Fruit fly (Drosophila melanogaster) whole organism, embryonic: Measurements from ENCODE around the gene CG15534.

Source experiments
- BEAF-32 ChIP-seq: fragments of 200-800 bp; sonication (Bioruptor generic); optimal IDR thresholded peaks from 3 replicates; lab custom pipeline; 2017; ENCODE audit warnings: missing biosample characterization, missing genetic modification characterization, mild to moderate bottlenecking, moderate library complexity, missing genetic modification reagents
- CG10321 ChIP-seq: fragments of 200-800 bp; sonication (Bioruptor generic); IDR thresholded peaks from 2 replicates; pipeline ENCODE4 v1.3.6; 2022; ENCODE audit warnings: missing biosample characterization, missing genetic modification characterization
- CG10543 ChIP-seq: fragments of 200-800 bp; sonication (Bioruptor generic); optimal IDR thresholded peaks from 3 replicates; lab custom pipeline; 2017; ENCODE audit warnings: missing biosample characterization, mild to moderate bottlenecking, missing genetic modification characterization, moderate library complexity
- CG10565 ChIP-seq: fragments of 200-800 bp; sonication (Bioruptor generic); optimal IDR thresholded peaks from 3 replicates; lab custom pipeline; 2016; ENCODE audit warnings: missing biosample characterization, mild to moderate bottlenecking, missing genetic modification characterization
- CG12744 ChIP-seq: fragments of 200-800 bp; sonication (Bioruptor generic); optimal IDR thresholded peaks from 2 replicates; lab custom pipeline; 2016; ENCODE audit warnings: missing biosample characterization, missing genetic modification characterization
- CG2678 ChIP-seq: fragments of 200-800 bp; sonication (Bioruptor generic); optimal IDR thresholded peaks from 3 replicates; lab custom pipeline; 2019; ENCODE audit warnings: missing biosample characterization, mild to moderate bottlenecking, missing genetic modification characterization, moderate library complexity
- CG34224 ChIP-seq: fragments of 200-800 bp; sonication (Bioruptor generic); IDR thresholded peaks from 3 replicates; pipeline ENCODE4 v1.3.6; 2022; ENCODE audit warnings: missing biosample characterization, missing genetic modification characterization; ENCODE audit not compliant: partially characterized antibody
- CG7987 ChIP-seq: fragments of 200-800 bp; sonication (Bioruptor generic); optimal IDR thresholded peaks from 2 replicates; lab custom pipeline; 2018; ENCODE audit warnings: missing biosample characterization, mild to moderate bottlenecking, missing genetic modification characterization, moderate library complexity
- CG8290 ChIP-seq, 3 experiments: fragments of 200-800 bp; sonication (Bioruptor generic); optimal IDR thresholded peaks; 2 replicates each; lab custom pipeline; 2016 to 2019; ENCODE audit warnings: missing biosample characterization in 3 of 3, missing genetic modification characterization in 3 of 3, mild to moderate bottlenecking in 2 of 3, moderate library complexity in 1 of 3
- CG8944 ChIP-seq: fragments of 200-800 bp; sonication (Bioruptor generic); optimal IDR thresholded peaks from 3 replicates; lab custom pipeline; 2016; ENCODE audit warnings: missing biosample characterization, missing genetic modification characterization
- Dref ChIP-seq: fragments of 200-800 bp; sonication (Bioruptor generic); IDR thresholded peaks from 2 replicates; pipeline ENCODE4 v1.3.6; 2022; ENCODE audit warnings: missing biosample characterization, missing genetic modification characterization
- ERR ChIP-seq: fragments of 200-800 bp; sonication (Bioruptor generic); optimal IDR thresholded peaks from 2 replicates; lab custom pipeline; 2016; ENCODE audit warnings: missing biosample characterization, missing genetic modification characterization
- Ets97D ChIP-seq: fragments of 200-800 bp; sonication (Bioruptor generic); optimal IDR thresholded peaks from 3 replicates; lab custom pipeline; 2016; ENCODE audit warnings: missing biosample characterization, missing genetic modification characterization
- Fer1 ChIP-seq: fragments of 200-800 bp; sonication (Bioruptor generic); optimal IDR thresholded peaks from 2 replicates; lab custom pipeline; 2017; ENCODE audit warnings: missing biosample characterization, mild to moderate bottlenecking, missing genetic modification characterization
- HmgZ ChIP-seq: fragments of 200-800 bp; sonication (Bioruptor generic); optimal IDR thresholded peaks from 2 replicates; lab custom pipeline; 2018; ENCODE audit warnings: missing biosample characterization, mild to moderate bottlenecking, missing genetic modification characterization
- Hmx ChIP-seq: fragments of 200-800 bp; sonication (Bioruptor generic); optimal IDR thresholded peaks from 2 replicates; lab custom pipeline; 2016; ENCODE audit warnings: missing biosample characterization, missing genetic modification characterization
- Hr51 ChIP-seq, 2 experiments: fragments of 200-800 bp; sonication (Bioruptor generic); optimal IDR thresholded peaks; 2 replicates in 1 of 2; 3 replicates in 1 of 2; lab custom pipeline; 2016 to 2018; ENCODE audit warnings: missing biosample characterization in 2 of 2, missing genetic modification characterization in 2 of 2, mild to moderate bottlenecking in 1 of 2, moderate library complexity in 1 of 2
- Max ChIP-seq: fragments of 200-800 bp; sonication (Bioruptor generic); optimal IDR thresholded peaks from 2 replicates; lab custom pipeline; 2016; ENCODE audit warnings: missing biosample characterization, mild to moderate bottlenecking, missing genetic modification characterization
- Pdp1 ChIP-seq, 2 experiments: fragments of 200-800 bp; sonication (Bioruptor generic); optimal IDR thresholded peaks; 3 replicates each; lab custom pipeline; 2016; ENCODE audit warnings: missing biosample characterization in 2 of 2, missing genetic modification characterization in 2 of 2, mild to moderate bottlenecking in 1 of 2, moderate library complexity in 1 of 2
- Rx ChIP-seq: fragments of 200-800 bp; sonication (Bioruptor generic); IDR thresholded peaks from 2 replicates; pipeline ENCODE4 v1.3.6; 2022; ENCODE audit warnings: missing biosample characterization, missing genetic modification characterization
- ash1 ChIP-seq: fragments of 200-800 bp; sonication (Bioruptor generic); optimal IDR thresholded peaks from 2 replicates; lab custom pipeline; 2018; ENCODE audit warnings: missing biosample characterization, mild to moderate bottlenecking, missing genetic modification characterization
- ato ChIP-seq: fragments of 200-800 bp; sonication (Bioruptor generic); IDR thresholded peaks from 2 replicates; pipeline ENCODE4 v1.3.6; 2022; ENCODE audit warnings: missing biosample characterization, missing genetic modification characterization; ENCODE audit not compliant: partially characterized antibody
- bigmax ChIP-seq: fragments of 200-800 bp; sonication (Bioruptor generic); optimal IDR thresholded peaks from 2 replicates; lab custom pipeline; 2018; ENCODE audit warnings: missing biosample characterization, mild to moderate bottlenecking, missing genetic modification characterization
- chn ChIP-seq: fragments of 200-800 bp; sonication (Bioruptor generic); optimal IDR thresholded peaks from 2 replicates; lab custom pipeline; 2016; ENCODE audit warnings: missing biosample characterization, missing genetic modification characterization
- da ChIP-seq: fragments of 200-800 bp; sonication (Bioruptor generic); optimal IDR thresholded peaks from 2 replicates; lab custom pipeline; 2016; ENCODE audit warnings: missing biosample characterization, missing genetic modification characterization
- emc ChIP-seq: fragments of 200-800 bp; sonication (Bioruptor generic); optimal IDR thresholded peaks from 2 replicates; lab custom pipeline; 2016; ENCODE audit warnings: missing biosample characterization, missing genetic modification characterization
- gcm2 ChIP-seq: fragments of 200-800 bp; sonication (Bioruptor generic); optimal IDR thresholded peaks from 2 replicates; lab custom pipeline; 2016; ENCODE audit warnings: missing biosample characterization, missing genetic modification characterization
- hth ChIP-seq: fragments of >200 bp; optimal IDR thresholded peaks from 2 replicates; lab custom pipeline; 2017; ENCODE audit warnings: inconsistent platforms
- insv ChIP-seq, 2 experiments: fragments of 200-800 bp; sonication (Bioruptor generic); optimal IDR thresholded peaks; 3 replicates each; lab custom pipeline; 2016 to 2018; ENCODE audit warnings: missing biosample characterization in 2 of 2, missing genetic modification characterization in 2 of 2
- klu ChIP-seq: fragments of 200-800 bp; sonication (Bioruptor generic); IDR thresholded peaks from 2 replicates; pipeline ENCODE4 v1.3.6; 2022; ENCODE audit warnings: missing biosample characterization, missing genetic modification characterization
- lab ChIP-seq: fragments of 200-800 bp; sonication (Bioruptor generic); optimal IDR thresholded peaks from 3 replicates; lab custom pipeline; 2017; ENCODE audit warnings: missing biosample characterization, missing genetic modification characterization, mild to moderate bottlenecking, moderate library complexity, missing genetic modification reagents
- lbe ChIP-seq: fragments of 200-800 bp; sonication (Bioruptor generic); optimal IDR thresholded peaks from 2 replicates; lab custom pipeline; 2016; ENCODE audit warnings: missing biosample characterization, mild to moderate bottlenecking, missing genetic modification characterization
- maf-S ChIP-seq: fragments of 200-800 bp; sonication (Bioruptor generic); optimal IDR thresholded peaks from 2 replicates; lab custom pipeline; 2016; ENCODE audit warnings: missing biosample characterization, missing genetic modification characterization
- oc ChIP-seq: fragments of 200-800 bp; sonication (Bioruptor generic); optimal IDR thresholded peaks from 2 replicates; lab custom pipeline; 2018; ENCODE audit warnings: missing biosample characterization, mild to moderate bottlenecking, missing genetic modification characterization, moderate library complexity
- phol ChIP-seq: fragments of 200-800 bp; sonication (Bioruptor generic); optimal IDR thresholded peaks from 3 replicates; lab custom pipeline; 2018; ENCODE audit warnings: missing biosample characterization, mild to moderate bottlenecking, missing genetic modification characterization, moderate library complexity
- pnt ChIP-seq: fragments of 200-800 bp; sonication (Bioruptor generic); optimal IDR thresholded peaks from 3 replicates; lab custom pipeline; 2016; ENCODE audit warnings: missing biosample characterization, missing genetic modification characterization
- sd ChIP-seq: fragments of 200-800 bp; sonication (Bioruptor generic); optimal IDR thresholded peaks from 3 replicates; lab custom pipeline; 2018; ENCODE audit warnings: missing biosample characterization, mild to moderate bottlenecking, missing genetic modification characterization, moderate library complexity
- sisA ChIP-seq: fragments of 200-800 bp; sonication (Bioruptor generic); IDR thresholded peaks from 2 replicates; pipeline ENCODE4 v1.3.6; 2022; ENCODE audit warnings: missing biosample characterization, missing genetic modification characterization
- stwl ChIP-seq: fragments of 200-800 bp; sonication (Bioruptor generic); optimal IDR thresholded peaks from 3 replicates; lab custom pipeline; 2018; ENCODE audit warnings: missing biosample characterization, mild to moderate bottlenecking, missing genetic modification characterization, moderate library complexity
- trem ChIP-seq: fragments of 200-800 bp; optimal IDR thresholded peaks from 3 replicates; lab custom pipeline; 2019; ENCODE audit warnings: missing biosample characterization, mild to moderate bottlenecking, missing genetic modification characterization, moderate library complexity
- ttk ChIP-seq: fragments of 200-800 bp; sonication (Bioruptor generic); IDR thresholded peaks from 2 replicates; pipeline ENCODE4 v2.1.2; 2022; ENCODE audit warnings: missing biosample characterization, missing genetic modification characterization
- twi ChIP-seq: fragments of 200-800 bp; optimal IDR thresholded peaks from 2 replicates; lab custom pipeline; 2019; ENCODE audit warnings: missing biosample characterization, mild to moderate bottlenecking, missing genetic modification characterization, moderate library complexity
- unc-4 ChIP-seq: fragments of 200-800 bp; sonication (Bioruptor generic); IDR thresholded peaks from 2 replicates; pipeline ENCODE4 v1.3.6; 2022; ENCODE audit warnings: missing biosample characterization, missing genetic modification characterization; ENCODE audit not compliant: partially characterized antibody
- vfl ChIP-seq: fragments of 200-800 bp; sonication (Bioruptor generic); optimal IDR thresholded peaks from 2 replicates; lab custom pipeline; 2016; ENCODE audit warnings: missing biosample characterization, missing genetic modification characterization
- zen2 ChIP-seq: fragments of 200-800 bp; sonication (Bioruptor generic); IDR thresholded peaks from 3 replicates; pipeline ENCODE4 v1.3.6; 2022; ENCODE audit warnings: missing biosample characterization, missing genetic modification characterization; ENCODE audit not compliant: partially characterized antibody

The CG15534 gene

DNA sequence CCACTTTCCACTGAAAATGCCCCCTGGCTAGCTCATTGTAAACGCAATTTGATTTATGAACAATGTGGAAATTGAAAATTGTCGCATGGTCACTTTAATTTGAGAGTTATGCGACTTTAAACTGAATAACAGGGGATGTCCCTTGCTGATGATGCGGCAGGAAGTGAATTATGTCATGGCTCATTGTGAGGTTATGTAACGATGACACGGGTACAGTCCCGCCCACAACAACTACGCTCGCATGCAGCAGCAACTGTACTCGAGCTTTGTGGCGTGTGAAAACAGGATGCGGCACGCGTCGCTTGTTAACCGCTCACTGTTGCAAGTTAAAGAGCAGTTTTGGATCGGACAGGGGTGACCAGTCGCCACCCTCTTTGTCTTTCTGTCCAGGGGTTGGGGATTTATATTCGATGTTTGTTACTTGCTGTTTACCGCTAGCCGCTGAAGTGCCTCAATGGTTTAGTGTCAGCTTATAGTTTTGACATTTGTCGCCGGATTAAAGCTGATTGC lies 15.0 kb upstream of the CG15534 start (continued):
- no peak for TF ChIP-seq Hmx (GFP tag; lab: Kevin White, UChicago)
- no peak for TF ChIP-seq klu (GFP tag; lab: Robert Waterston, UW)
- peak; percentile 74 for TF ChIP-seq bigmax (GFP tag; lab: Kevin White, UChicago)
- TF ChIP-seq ERR (GFP tag; lab: Kevin White, UChicago), result no peak
- TF ChIP-seq, all 482 proteins: peak for 9

DNA sequence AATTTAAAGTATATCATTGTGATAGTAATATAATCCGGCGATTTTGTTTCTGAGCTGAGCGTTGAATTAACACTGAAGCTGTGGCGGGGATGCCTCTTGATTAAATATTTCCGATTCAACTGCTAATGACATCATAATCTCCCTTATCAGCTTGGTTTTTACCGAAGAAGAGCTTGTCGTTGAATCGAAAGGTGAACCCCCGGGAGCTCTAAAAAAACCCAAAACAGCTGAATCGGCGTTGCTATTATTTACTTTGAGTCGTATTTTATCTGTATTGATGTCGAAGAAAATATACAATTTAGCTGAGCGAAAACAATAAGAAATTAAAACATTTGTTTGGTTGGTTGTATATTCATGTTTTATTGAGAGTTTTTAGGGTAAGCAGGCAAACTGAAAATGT lies 12.6 kb upstream of the CG15534 start:
- no peak for TF ChIP-seq da
- no peak for TF ChIP-seq vfl

DNA sequence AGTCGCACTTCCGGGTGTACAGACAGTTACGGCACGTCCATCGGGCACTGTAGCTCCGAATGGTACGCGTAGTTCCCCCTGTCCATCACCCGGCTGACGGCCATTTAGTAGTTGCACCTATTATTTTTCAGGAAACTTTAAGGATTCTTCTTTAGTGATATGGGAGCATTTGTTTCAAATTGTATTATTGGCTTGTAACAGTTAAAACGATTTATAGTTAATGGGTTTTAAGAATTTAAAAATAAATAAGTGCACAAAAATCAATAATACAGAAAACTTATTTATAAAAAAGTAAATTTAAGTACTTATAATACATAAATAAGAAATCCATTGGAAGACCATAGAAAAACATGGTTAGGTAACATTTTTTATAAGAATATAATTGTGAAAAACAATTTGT lies 9.0 kb upstream of the CG15534 start, which contains the start of the genes CG2217 and CG42740:
Gene CG2217, minus strand, starts transcription at position 101 of the 400 bp plus-strand sequence.
Gene CG42740, minus strand, starts transcription at position 101 of the 400 bp plus-strand sequence.
- TF ChIP-seq CG10321, result no peak
- TF ChIP-seq chn (GFP tag; lab: Kevin White, UChicago), result no peak
- no peak for TF ChIP-seq ttk
- TF ChIP-seq oc (tag; lab: Kevin White, UChicago), result no peak
- no peak for TF ChIP-seq Pdp1 (GFP tag; optimal IDR thresholded peaks at IDR 0.05; lab: Kevin White, UChicago)
- no peak for TF ChIP-seq pnt
- TF ChIP-seq, all 482 proteins: peak for 0

DNA sequence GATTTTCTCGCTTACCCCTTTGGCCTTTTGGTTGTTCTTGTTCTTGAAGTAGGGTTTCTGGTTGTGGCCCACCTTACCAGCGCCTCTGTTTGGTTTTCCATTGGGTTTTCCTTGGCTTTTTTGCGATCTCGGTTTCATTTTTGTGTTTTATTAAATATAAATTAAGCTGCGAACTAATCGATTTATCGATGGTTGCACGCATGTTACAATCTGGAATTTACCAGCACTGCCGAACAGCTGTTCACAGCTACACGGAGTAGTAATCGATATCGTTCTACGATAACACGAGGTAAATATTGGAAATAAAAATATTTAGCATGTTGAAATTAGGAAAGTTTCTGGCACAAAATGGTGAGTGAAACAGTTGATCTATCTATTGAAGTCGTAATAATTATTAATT lies 8.2 kb upstream of the CG15534 start, which contains the start of the genes CG15535 and mRpS18C:
Gene CG15535, minus strand, starts transcription at position 235 of the 400 bp plus-strand sequence.
Gene mRpS18C, plus strand, starts transcription at position 280 of the 400 bp plus-strand sequence.
- TF ChIP-seq lbe (GFP tag; lab: Kevin White, UChicago) (peak; percentile 27), Hr51 (GFP tag; optimal IDR thresholded peaks at IDR 0.05; lab: Kevin White, UChicago) (no peak), trem (tag; lab: Kevin White, UChicago) (peak; percentile 48), CG12744 (no peak), unc-4 (GFP tag; lab: Robert Waterston, UW) (peak; percentile 80), insv (GFP tag; optimal IDR thresholded peaks at IDR 0.05; lab: Kevin White, UChicago) (no peak), lab (no peak), Fer1 (GFP tag; lab: Kevin White, UChicago) (peak; percentile 12), sd (tag; lab: Kevin White, UChicago) (no peak), Hmx (GFP tag; lab: Kevin White, UChicago) (no peak), Dref (GFP tag; lab: Robert Waterston, UW) (peak; percentile 89), maf-S (GFP tag; lab: Kevin White, UChicago) (no peak), CG10543 (GFP tag; lab: Kevin White, UChicago) (no peak), Rx (GFP tag; lab: Robert Waterston, UW) (no peak), twi (tag; lab: Kevin White, UChicago) (peak; percentile 11), Ets97D (GFP tag; lab: Kevin White, UChicago) (peak; percentile 49), CG8290 (GFP tag; optimal IDR thresholded peaks at IDR 0.05; lab: Kevin White, UChicago) (no peak), CG8290 (tag; optimal IDR thresholded peaks at IDR 0.05; lab: Kevin White, UChicago) (peak in 1 of 2 experiments; percentile 38), CG10565 (GFP tag; lab: Kevin White, UChicago) (no peak), Max (GFP tag; lab: Kevin White, UChicago) (peak; percentile 13), BEAF-32 (GFP tag; lab: Kevin White, UChicago) (peak; percentile 77), gcm2 (GFP tag; lab: Kevin White, UChicago) (no peak), sisA (GFP tag; lab: Robert Waterston, UW) (no peak), CG8944 (no peak), CG7987 (GFP tag; lab: Kevin White, UChicago) (peak; percentile 3), HmgZ (peak; percentile 40), phol (peak; percentile 22), ato (GFP tag; lab: Robert Waterston, UW) (peak; percentile 80), zen2 (peak; percentile 83), emc (GFP tag; lab: Kevin White, UChicago) (no peak), ash1 (GFP tag; lab: Kevin White, UChicago) (no peak), stwl (tag; lab: Kevin White, UChicago) (peak; percentile 87), CG34224 (GFP tag; lab: Robert Waterston, UW) (peak; percentile 84), CG2678 (tag; lab: Kevin White, UChicago) (no peak), hth (no peak)
